Worm (Caenorhabditis elegans) whole organism, young adult: ENCODE data around the gene htp-1.
A peak's percentile ranks its signal among the peaks of the same experiment; 100 is the strongest.

Experiments
- C17E4.6 ChIP-seq: fragments of 200-800 bp; sonication (Bioruptor generic); IDR thresholded peaks from 2 replicates; pipeline ENCODE4 v1.3.6; 2022; ENCODE audit warnings: missing genetic modification reagents, missing genetic modification characterization, missing compliant biosample characterization
- F22D6.2 ChIP-seq: sonication (generic microtip); optimal IDR thresholded peaks from 2 replicates; lab custom pipeline; 2016; ENCODE audit warnings: mild to moderate bottlenecking, missing genetic modification characterization, missing compliant biosample characterization
- F23B12.7 ChIP-seq: sonication (generic microtip); optimal IDR thresholded peaks from 2 replicates; lab custom pipeline; 2017; ENCODE audit warnings: missing genetic modification characterization, mild to moderate bottlenecking, missing compliant biosample characterization, antibody characterized with exemption, moderate library complexity; ENCODE audit not compliant: insufficient read depth
- F37B4.10 ChIP-seq: fragments of 200-800 bp; sonication (Bioruptor generic); IDR thresholded peaks from 2 replicates; pipeline ENCODE4 v1.3.6; 2022; ENCODE audit warnings: missing genetic modification characterization, missing compliant biosample characterization
- F52B5.7 ChIP-seq: sonication (generic microtip); optimal IDR thresholded peaks from 2 replicates; lab custom pipeline; 2016; ENCODE audit warnings: mild to moderate bottlenecking, missing genetic modification characterization, missing compliant biosample characterization
- F57C9.4 ChIP-seq: sonication (generic microtip); optimal IDR thresholded peaks from 2 replicates; lab custom pipeline; 2017; ENCODE audit warnings: mild to moderate bottlenecking, missing genetic modification characterization, missing compliant biosample characterization
- Y53G8AR.9 ChIP-seq: fragments of 200-800 bp; sonication (Bioruptor generic); conservative IDR thresholded peaks from 2 replicates; pipeline ENCODE4 v1.3.6; 2022; ENCODE audit warnings: missing genetic modification reagents, missing genetic modification characterization, missing compliant biosample characterization
- Y56A3A.18 ChIP-seq: fragments of 200-800 bp; sonication (Bioruptor generic); IDR thresholded peaks from 2 replicates; pipeline ENCODE4 v1.3.6; 2022; ENCODE audit warnings: missing genetic modification reagents, missing genetic modification characterization, missing compliant biosample characterization
- Y67H2A.10 ChIP-seq: fragments of 200-800 bp; sonication (Bioruptor generic); conservative IDR thresholded peaks from 2 replicates; pipeline ENCODE4 v1.3.6; 2022; ENCODE audit warnings: missing genetic modification reagents, missing genetic modification characterization, missing compliant biosample characterization
- Y79H2A.3 ChIP-seq: fragments of 200-800 bp; sonication (Bioruptor generic); conservative IDR thresholded peaks from 2 replicates; pipeline ENCODE4 v1.3.6; 2022; ENCODE audit warnings: missing genetic modification reagents, missing genetic modification characterization, missing compliant biosample characterization
- ZK185.1 ChIP-seq: sonication (generic microtip); optimal IDR thresholded peaks from 2 replicates; lab custom pipeline; 2016; ENCODE audit warnings: mild to moderate bottlenecking, missing genetic modification characterization, missing compliant biosample characterization; ENCODE audit not compliant: poor library complexity, severe bottlenecking
- athp-1 ChIP-seq: sonication (generic microtip); optimal IDR thresholded peaks from 2 replicates; lab custom pipeline; 2017; ENCODE audit warnings: mild to moderate bottlenecking, missing genetic modification characterization, missing compliant biosample characterization
- cebp-2 ChIP-seq: fragments of 200-800 bp; sonication (Bioruptor generic); IDR thresholded peaks from 2 replicates; pipeline ENCODE4 v1.3.6; 2022; ENCODE audit warnings: missing genetic modification characterization, missing compliant biosample characterization
- ceh-27 ChIP-seq: fragments of 200-800 bp; sonication (Bioruptor generic); optimal IDR thresholded peaks from 2 replicates; lab custom pipeline; 2018; ENCODE audit warnings: mild to moderate bottlenecking, missing genetic modification characterization, moderate library complexity, missing compliant biosample characterization
- dox-1 ChIP-seq: fragments of 200-800 bp; sonication (Bioruptor generic); IDR thresholded peaks from 2 replicates; pipeline ENCODE4 v1.3.6; 2022; ENCODE audit warnings: missing genetic modification reagents, missing genetic modification characterization, missing compliant biosample characterization
- ekl-4 ChIP-seq: fragments of 200-800 bp; sonication (Bioruptor generic); IDR thresholded peaks from 2 replicates; pipeline ENCODE4 v1.3.6; 2022; ENCODE audit warnings: missing genetic modification reagents, missing genetic modification characterization, missing compliant biosample characterization
- him-1 ChIP-seq: sonication (generic microtip); optimal IDR thresholded peaks from 2 replicates; lab custom pipeline; 2016; ENCODE audit warnings: missing genotype, missing genetic modification reagents, missing genetic modification characterization, missing compliant biosample characterization
- madf-10 ChIP-seq: sonication (generic microtip); optimal IDR thresholded peaks from 2 replicates; lab custom pipeline; 2016; ENCODE audit warnings: mild to moderate bottlenecking, missing genetic modification characterization, missing compliant biosample characterization
- madf-3 ChIP-seq: fragments of 200-800 bp; sonication (Bioruptor generic); IDR thresholded peaks from 2 replicates; pipeline ENCODE4 v1.3.6; 2022; ENCODE audit warnings: missing genetic modification reagents, missing genetic modification characterization, missing compliant biosample characterization
- mel-28 ChIP-seq: sonication (generic microtip); optimal IDR thresholded peaks from 2 replicates; lab custom pipeline; 2016; ENCODE audit warnings: borderline replicate concordance, mild to moderate bottlenecking, missing genetic modification characterization, missing compliant biosample characterization
- mxl-1 ChIP-seq: sonication (generic microtip); optimal IDR thresholded peaks from 2 replicates; lab custom pipeline; 2016; ENCODE audit warnings: missing genetic modification characterization, missing compliant biosample characterization
- nhr-80 ChIP-seq: sonication (generic microtip); optimal IDR thresholded peaks from 2 replicates; lab custom pipeline; 2016; ENCODE audit warnings: missing genetic modification characterization, missing compliant biosample characterization
- pbrm-1 ChIP-seq: fragments of 200-800 bp; sonication (Bioruptor generic); IDR thresholded peaks from 2 replicates; pipeline ENCODE4 v1.3.6; 2022; ENCODE audit warnings: missing genetic modification reagents, missing genetic modification characterization, missing compliant biosample characterization
- sea-2 ChIP-seq: fragments of 200-800 bp; sonication (Bioruptor generic); IDR thresholded peaks from 2 replicates; pipeline ENCODE4 v1.3.6; 2022; ENCODE audit warnings: missing genetic modification characterization, missing compliant biosample characterization
- snpc-1.1 ChIP-seq: sonication (generic microtip); optimal IDR thresholded peaks from 2 replicates; lab custom pipeline; 2017; ENCODE audit warnings: missing genetic modification characterization, mild to moderate bottlenecking, missing compliant biosample characterization, antibody characterized with exemption, moderate library complexity, missing genotype, missing genetic modification reagents; ENCODE audit not compliant: insufficient read depth
- snpc-4 ChIP-seq, 5 experiments: fragments of 150-350 bp in 1 of 5; sonication (generic microtip) in 4 of 5; optimal IDR thresholded peaks; 2 replicates each; lab custom pipeline; 2014 to 2018; ENCODE audit warnings: missing genetic modification characterization in 5 of 5, missing biosample characterization in 3 of 5, antibody characterized with exemption in 2 of 5, mild to moderate bottlenecking in 2 of 5, missing compliant biosample characterization in 2 of 5, missing genotype in 2 of 5, moderate library complexity in 2 of 5, missing genetic modification reagents in 1 of 5
- tbp1 ChIP-seq: fragments of 200-800 bp; sonication (Bioruptor generic); optimal IDR thresholded peaks from 2 replicates; lab custom pipeline; 2018; ENCODE audit warnings: mild to moderate bottlenecking, missing genetic modification characterization, missing compliant biosample characterization
- tlf-1 ChIP-seq: fragments of 200-800 bp; sonication (Bioruptor generic); optimal IDR thresholded peaks from 2 replicates; lab custom pipeline; 2018; ENCODE audit warnings: mild to moderate bottlenecking, missing genetic modification characterization, missing compliant biosample characterization
- unc-130 ChIP-seq: sonication (generic microtip); optimal IDR thresholded peaks from 2 replicates; lab custom pipeline; 2016; ENCODE audit warnings: missing genetic modification reagents, missing genetic modification characterization, missing compliant biosample characterization
- xnd-1 ChIP-seq: sonication (generic microtip); optimal IDR thresholded peaks from 2 replicates; lab custom pipeline; 2016; ENCODE audit warnings: missing genotype, missing genetic modification reagents, missing genetic modification characterization, missing compliant biosample characterization
- zfh-2 ChIP-seq: fragments of 200-800 bp; sonication (Bioruptor generic); conservative IDR thresholded peaks from 2 replicates; pipeline ENCODE4 v1.3.6; 2022; ENCODE audit warnings: missing genetic modification reagents, missing genetic modification characterization, missing compliant biosample characterization
- zim-3 ChIP-seq: sonication (generic microtip); optimal IDR thresholded peaks from 2 replicates; lab custom pipeline; 2017; ENCODE audit warnings: mild to moderate bottlenecking, missing genetic modification characterization, moderate library complexity, missing compliant biosample characterization
- ztf-28 ChIP-seq: fragments of 200-800 bp; sonication (Bioruptor generic); IDR thresholded peaks from 2 replicates; pipeline ENCODE4 v1.3.6; 2022; ENCODE audit warnings: missing genetic modification reagents, missing genetic modification characterization, missing compliant biosample characterization
- ztf-3 ChIP-seq: fragments of 200-800 bp; sonication (Bioruptor generic); optimal IDR thresholded peaks from 2 replicates; lab custom pipeline; 2018; ENCODE audit warnings: mild to moderate bottlenecking, missing genetic modification characterization, missing compliant biosample characterization

The htp-1 gene

DNA sequence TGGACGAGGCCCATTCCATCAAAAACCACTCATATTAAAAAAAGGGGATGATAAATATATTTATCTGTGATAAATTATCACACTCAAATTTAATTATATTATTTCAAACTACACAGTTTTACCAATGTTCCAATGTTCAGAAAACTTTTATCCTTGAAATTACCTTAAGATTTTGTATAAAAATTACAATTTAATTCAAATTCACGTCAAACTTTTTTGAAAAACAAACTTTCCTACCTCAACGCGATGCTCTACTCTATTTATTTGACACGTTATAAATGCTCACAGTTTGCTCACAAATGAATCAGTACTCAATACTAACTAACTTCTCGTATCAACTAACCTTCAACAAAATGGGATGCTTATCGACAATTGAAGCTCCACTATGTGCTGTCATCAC is 8.7 kb downstream of the htp-1 start, which contains the start of gene F41H10.1 (continued):
- TF ChIP-seq Y67H2A.10 (GFP tag; lab: Robert Waterston, UW): no peak
- TF ChIP-seq zfh-2: no peak

ce11 chrIV:5381334-5381733 is 10.0 kb downstream of the htp-1 start, which contains the start of gene F41H10.2:
Gene F41H10.2, plus strand, starts transcription at chrIV:5381634.
- no peak for TF ChIP-seq unc-130 (GFP tag; lab: Kevin White, UChicago)
- no peak for TF ChIP-seq ceh-27 (GFP tag; lab: Kevin White, UChicago)
- no peak for TF ChIP-seq mxl-1 (tag; lab: Kevin White, UChicago)
- no peak for TF ChIP-seq ztf-3 (GFP tag; lab: Kevin White, UChicago)
- no peak for TF ChIP-seq madf-10
- TF ChIP-seq dox-1 (GFP tag; lab: Robert Waterston, UW): no peak
- no peak for TF ChIP-seq ztf-28 (GFP tag; lab: Robert Waterston, UW)
- no peak for TF ChIP-seq snpc-1.1 (tag; lab: Kevin White, UChicago)
- no peak for TF ChIP-seq ZK185.1 (tag; lab: Kevin White, UChicago)
- TF ChIP-seq sea-2 (GFP tag; lab: Robert Waterston, UW): no peak
- no peak for TF ChIP-seq xnd-1 (tag; lab: Kevin White, UChicago)
- no peak for TF ChIP-seq tlf-1 (GFP tag; lab: Kevin White, UChicago)
- TF ChIP-seq athp-1 (tag; lab: Kevin White, UChicago): no peak
- no peak for TF ChIP-seq snpc-4 (GFP tag; optimal IDR thresholded peaks at IDR 0.05; lab: Kevin White, UChicago)
- TF ChIP-seq snpc-4 (tag; optimal IDR thresholded peaks at IDR 0.05; lab: Kevin White, UChicago): no peak
- no peak for TF ChIP-seq madf-3 (GFP tag; lab: Robert Waterston, UW)
- TF ChIP-seq cebp-2 (GFP tag; lab: Robert Waterston, UW): no peak
- TF ChIP-seq mel-28: no peak
- TF ChIP-seq C17E4.6 (GFP tag; lab: Robert Waterston, UW): no peak
- TF ChIP-seq F37B4.10 (GFP tag; lab: Robert Waterston, UW): no peak

DNA sequence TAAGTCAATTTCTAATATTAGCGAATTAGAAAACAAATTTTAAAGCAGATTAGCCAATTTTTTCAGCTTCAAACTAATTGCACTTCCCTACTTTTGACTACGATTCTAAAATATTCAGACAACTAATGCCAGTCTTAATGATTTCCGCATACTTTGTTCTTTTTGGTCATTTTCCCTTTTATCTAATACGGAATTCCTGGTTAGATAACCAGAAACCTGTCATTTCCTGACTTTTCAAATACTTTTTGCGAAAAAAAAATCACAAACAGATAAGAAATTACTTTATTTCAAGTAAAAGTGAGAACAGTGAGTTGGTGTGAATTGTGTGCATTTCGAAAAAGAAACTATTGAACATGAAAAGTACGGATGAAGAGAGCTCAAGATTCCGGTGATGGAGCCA is 11.2 kb downstream of the htp-1 start:
- TF ChIP-seq F37B4.10 (GFP tag; lab: Robert Waterston, UW) (no peak), Y56A3A.18 (GFP tag; lab: Robert Waterston, UW) (no peak), F23B12.7 (tag; lab: Kevin White, UChicago) (no peak), nhr-80 (tag; lab: Kevin White, UChicago) (peak; percentile 67)

- no peak for TF ChIP-seq him-1 (tag; lab: Kevin White, UChicago)
- TF ChIP-seq nhr-80 (tag; lab: Kevin White, UChicago): peak; percentile 77
These were observed 14.3 kb downstream of the htp-1 start, which contains the start of gene elo-5 for ce11 chrIV:5377062-5377461. Gene elo-5, minus strand, starts transcription at chrIV:5377117.

DNA sequence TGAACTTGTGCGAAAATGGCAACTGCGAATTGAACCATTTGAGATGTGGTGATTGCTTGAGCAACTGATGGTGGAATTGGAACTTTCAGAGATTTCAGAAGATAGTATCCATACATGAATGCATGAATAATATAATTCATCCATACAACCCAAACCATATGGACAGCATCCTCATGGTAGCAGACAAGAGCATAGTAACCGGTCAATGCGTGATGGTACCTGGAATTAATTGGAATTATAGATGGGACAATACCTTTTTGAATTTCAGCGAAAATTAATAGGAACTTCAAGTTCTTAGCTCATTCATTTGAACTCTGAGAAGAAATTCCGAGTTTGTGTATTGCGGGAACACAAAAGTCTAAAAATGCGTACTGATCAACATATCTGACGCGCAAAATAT is 16.4 kb downstream of the htp-1 start:
- TF ChIP-seq F57C9.4 (no peak), pbrm-1 (GFP tag; lab: Robert Waterston, UW) (no peak), zim-3 (tag; lab: Kevin White, UChicago) (peak; percentile 35), Y53G8AR.9 (GFP tag; lab: Robert Waterston, UW) (0 out of 2 replicates have a peak, but pooled peaks have one; percentile 9), Y56A3A.18 (GFP tag; lab: Robert Waterston, UW) (0 out of 2 replicates have a peak, but pooled peaks have one; percentile 7), cebp-2 (GFP tag; lab: Robert Waterston, UW) (0 out of 2 replicates have a peak, but pooled peaks have one; percentile 4), tbp1 (GFP tag; lab: Kevin White, UChicago) (no peak), ekl-4 (GFP tag; lab: Robert Waterston, UW) (no peak), F52B5.7 (tag; lab: Kevin White, UChicago) (peak; percentile 51), unc-130 (GFP tag; lab: Kevin White, UChicago) (no peak), F22D6.2 (no peak), Y79H2A.3 (GFP tag; lab: Robert Waterston, UW) (no peak)
